Fruit fly (Drosophila melanogaster) whole organism, adult: ENCODE measurements around the gene DNAlig3.

Experiments
- Mnt ChIP-seq: fragments of 200-800 bp; sonication (Bioruptor generic); optimal IDR thresholded peaks from 2 replicates; lab custom pipeline; 2016; ENCODE audit warnings: missing biosample characterization, mild to moderate bottlenecking, missing genetic modification characterization
- cic ChIP-seq: fragments of 200-800 bp; sonication (Bioruptor generic); optimal IDR thresholded peaks from 2 replicates; lab custom pipeline; 2017; ENCODE audit warnings: missing biosample characterization, mild to moderate bottlenecking, missing genetic modification characterization, moderate library complexity
- cnc ChIP-seq, 2 experiments: fragments of >200 bp; optimal IDR thresholded peaks; 2 replicates each; lab custom pipeline; 2017
- ovo ChIP-seq: fragments of 200-800 bp; sonication (Bioruptor generic); optimal IDR thresholded peaks from 2 replicates; lab custom pipeline; 2016; ENCODE audit warnings: missing biosample characterization, missing genetic modification characterization

DNA sequence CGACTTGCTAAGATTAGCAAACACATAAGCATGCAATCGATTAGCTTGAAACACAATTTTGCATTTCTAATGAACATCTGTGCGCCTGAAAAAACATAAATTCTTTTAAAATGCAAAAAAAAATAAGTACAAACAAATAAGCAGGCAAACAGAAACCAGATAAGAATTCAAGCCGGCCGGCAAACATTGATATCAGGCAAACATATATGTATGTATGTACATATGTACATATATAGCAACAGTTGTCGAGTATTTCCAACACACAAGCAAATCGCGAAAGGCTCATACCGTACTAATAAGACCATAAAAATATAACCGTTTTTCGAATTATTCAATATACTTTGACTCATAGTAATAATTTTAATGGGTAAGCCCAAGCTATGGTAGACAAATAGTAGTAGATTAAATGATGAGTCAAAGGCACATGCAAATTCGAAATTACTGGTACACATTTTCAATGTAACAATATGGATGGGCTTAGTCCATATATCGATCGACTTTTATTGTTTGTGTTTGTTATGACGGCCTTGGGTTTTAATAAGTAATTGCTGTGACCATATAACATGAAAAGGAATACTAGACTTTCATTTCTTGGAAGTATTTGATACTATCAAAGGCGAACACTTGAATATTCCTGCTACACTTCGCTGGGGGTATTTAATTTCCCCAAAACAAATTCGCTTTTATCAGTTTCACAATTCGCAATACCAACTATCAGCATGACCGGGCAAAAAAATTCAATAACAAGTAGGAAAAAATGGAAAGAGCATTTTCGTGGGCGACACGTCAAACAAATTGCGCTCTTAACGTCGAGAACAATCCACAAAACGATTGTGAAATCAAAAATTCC lies 31.6 kb downstream of the DNAlig3 start:
- TF ChIP-seq cic (GFP tag; lab: Kevin White, UChicago) (no peak), ovo (GFP tag; lab: Kevin White, UChicago) (no peak), Mnt (GFP tag; lab: Kevin White, UChicago) (no peak), cnc (optimal IDR thresholded peaks at IDR 0.05; lab: Kevin White, UChicago) (peak; percentile 91 to 97)
